Worm (Caenorhabditis elegans) whole organism, young adult: ENCODE measurements around the gene nhr-116.

Experiments
- ama-1 ChIP-seq, 3 experiments: fragments of 150-350 bp in 1 of 3; sonication (generic microtip) in 2 of 3; optimal IDR thresholded peaks; 2 replicates each; lab custom pipeline; 2014 to 2018; ENCODE audit warnings: missing biosample characterization in 2 of 3, missing genetic modification characterization in 2 of 3, missing genetic modification reagents in 2 of 3
- ceh-79 ChIP-seq: sonication (generic microtip); optimal IDR thresholded peaks from 2 replicates; lab custom pipeline; 2017; ENCODE audit warnings: mild to moderate bottlenecking, missing genetic modification characterization, missing compliant biosample characterization
- dox-1 ChIP-seq: fragments of 200-800 bp; sonication (Bioruptor generic); IDR thresholded peaks from 2 replicates; pipeline ENCODE4 v1.3.6; 2022; ENCODE audit warnings: missing genetic modification reagents, missing genetic modification characterization, missing compliant biosample characterization
- dpl-1 ChIP-seq: fragments of 150-350 bp; optimal IDR thresholded peaks from 2 replicates; lab custom pipeline; 2014; ENCODE audit warnings: missing biosample characterization, missing genetic modification reagents, missing genetic modification characterization
- lir-1 ChIP-seq: fragments of 200-800 bp; sonication (Bioruptor generic); conservative IDR thresholded peaks from 2 replicates; pipeline ENCODE4 v1.3.6; 2022; ENCODE audit warnings: missing genetic modification reagents, missing genetic modification characterization, missing compliant biosample characterization
- mes-4 ChIP-seq: sonication (generic microtip); optimal IDR thresholded peaks from 2 replicates; lab custom pipeline; 2016; ENCODE audit warnings: missing genotype, missing genetic modification characterization, missing compliant biosample characterization
- mxl-1 ChIP-seq: sonication (generic microtip); optimal IDR thresholded peaks from 2 replicates; lab custom pipeline; 2016; ENCODE audit warnings: missing genetic modification characterization, missing compliant biosample characterization
- snpc-3.4 ChIP-seq: sonication (generic microtip); optimal IDR thresholded peaks from 2 replicates; lab custom pipeline; 2017; ENCODE audit warnings: missing genetic modification characterization, mild to moderate bottlenecking, missing compliant biosample characterization, antibody characterized with exemption, moderate library complexity, missing genotype, missing genetic modification reagents
- snpc-4 ChIP-seq, 5 experiments: fragments of 150-350 bp in 1 of 5; sonication (generic microtip) in 4 of 5; optimal IDR thresholded peaks; 2 replicates each; lab custom pipeline; 2014 to 2018; ENCODE audit warnings: missing genetic modification characterization in 5 of 5, missing biosample characterization in 3 of 5, antibody characterized with exemption in 2 of 5, mild to moderate bottlenecking in 2 of 5, missing compliant biosample characterization in 2 of 5, missing genotype in 2 of 5, moderate library complexity in 2 of 5, missing genetic modification reagents in 1 of 5

DNA sequence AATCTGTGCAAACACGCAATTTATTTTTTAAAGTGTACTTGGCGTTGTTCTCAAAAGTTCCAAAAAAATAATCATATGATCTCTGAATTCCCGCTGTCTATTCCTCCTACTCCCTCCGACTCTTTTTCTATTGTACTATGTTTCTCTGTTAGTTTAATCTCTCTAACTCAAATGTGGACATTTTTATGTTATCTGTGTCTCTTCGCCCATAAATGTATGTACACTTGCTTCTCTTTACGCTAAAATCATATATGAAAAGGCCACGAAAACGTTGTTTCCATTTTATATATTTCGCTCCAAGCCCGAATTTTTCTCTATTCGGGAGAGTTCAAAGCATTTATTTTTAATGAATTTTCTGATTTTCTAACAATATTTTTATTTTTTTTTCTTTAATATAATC lies 1.2 kb upstream of the nhr-116 start:
- TF ChIP-seq ama-1 (optimal IDR thresholded peaks at IDR 0.05; lab: Kevin White, UChicago) (no peak), ama-1 (GFP tag; optimal IDR thresholded peaks at IDR 0.05; lab: Kevin White, UChicago) (no peak), mxl-1 (no peak), lir-1 (GFP tag; lab: Robert Waterston, UW) (no peak), dpl-1 (GFP tag; lab: Kevin White, UChicago) (no peak), snpc-3.4 (tag; lab: Kevin White, UChicago) (no peak), dox-1 (GFP tag; lab: Robert Waterston, UW) (no peak), ceh-79 (tag; lab: Kevin White, UChicago) (no peak), mes-4 (tag; lab: Kevin White, UChicago) (no peak), snpc-4 (GFP tag; optimal IDR thresholded peaks at IDR 0.05; lab: Kevin White, UChicago) (no peak), snpc-4 (tag; optimal IDR thresholded peaks at IDR 0.05; lab: Kevin White, UChicago) (no peak)
